Fruit fly (Drosophila melanogaster) whole organism, embryonic: Measurements from ENCODE around the gene FASN2.
A peak's percentile ranks its signal among the peaks of the same experiment; 100 is the strongest.

Source experiments
- Bteb2 ChIP-seq: fragments of 200-800 bp; sonication (Bioruptor generic); optimal IDR thresholded peaks from 2 replicates; lab custom pipeline; 2016; ENCODE audit warnings: missing biosample characterization, missing genetic modification characterization
- CG12071 ChIP-seq: fragments of 200-800 bp; sonication (Bioruptor generic); optimal IDR thresholded peaks from 3 replicates; lab custom pipeline; 2018; ENCODE audit warnings: missing biosample characterization, mild to moderate bottlenecking, missing genetic modification characterization
- CG12104 ChIP-seq: fragments of 200-800 bp; sonication (Bioruptor generic); optimal IDR thresholded peaks from 3 replicates; lab custom pipeline; 2016; ENCODE audit warnings: missing biosample characterization, missing genetic modification characterization
- CG1233 ChIP-seq: fragments of 200-800 bp; sonication (Bioruptor generic); optimal IDR thresholded peaks from 4 replicates; lab custom pipeline; 2018; ENCODE audit warnings: missing biosample characterization, mild to moderate bottlenecking, missing genetic modification characterization
- CG12659 ChIP-seq: fragments of 200-800 bp; sonication (Bioruptor generic); optimal IDR thresholded peaks from 3 replicates; lab custom pipeline; 2017; ENCODE audit warnings: mild to moderate bottlenecking, missing biosample characterization, missing genetic modification reagents, missing genetic modification characterization
- CG13624 ChIP-seq: fragments of 200-800 bp; sonication (Bioruptor generic); optimal IDR thresholded peaks from 2 replicates; lab custom pipeline; 2016; ENCODE audit warnings: missing biosample characterization, missing genetic modification characterization
- CG14667 ChIP-seq: fragments of 200-800 bp; sonication (Bioruptor generic); IDR thresholded peaks from 2 replicates; pipeline ENCODE4 v1.3.6; 2022; ENCODE audit warnings: missing biosample characterization, missing genetic modification characterization
- CG14860 ChIP-seq: fragments of 200-800 bp; sonication (Bioruptor generic); IDR thresholded peaks from 3 replicates; pipeline ENCODE4 v1.3.6; 2022; ENCODE audit warnings: missing biosample characterization, missing genetic modification characterization; ENCODE audit not compliant: partially characterized antibody
- CG16863 ChIP-seq: fragments of 200-800 bp; sonication (Bioruptor generic); optimal IDR thresholded peaks from 3 replicates; lab custom pipeline; 2016; ENCODE audit warnings: missing biosample characterization, missing genetic modification characterization
- CG2875 ChIP-seq: fragments of 200-800 bp; sonication (Bioruptor generic); optimal IDR thresholded peaks from 2 replicates; lab custom pipeline; 2017; ENCODE audit warnings: missing biosample characterization, mild to moderate bottlenecking, missing genetic modification characterization, missing genetic modification reagents
- CG30431 ChIP-seq: fragments of 200-800 bp; sonication (Bioruptor generic); optimal IDR thresholded peaks from 2 replicates; lab custom pipeline; 2017; ENCODE audit warnings: missing biosample characterization, missing genetic modification characterization
- CG3065 ChIP-seq: fragments of 200-800 bp; sonication (Bioruptor generic); optimal IDR thresholded peaks from 2 replicates; lab custom pipeline; 2016; ENCODE audit warnings: missing biosample characterization, missing genetic modification characterization
- CG5180 ChIP-seq: fragments of 200-800 bp; sonication (Bioruptor generic); optimal IDR thresholded peaks from 3 replicates; lab custom pipeline; 2017; ENCODE audit warnings: missing biosample characterization, missing genetic modification characterization, mild to moderate bottlenecking, moderate library complexity, missing genetic modification reagents
- CG6791 ChIP-seq: fragments of 200-800 bp; sonication (Bioruptor generic); IDR thresholded peaks from 3 replicates; pipeline ENCODE4 v1.3.6; 2022; ENCODE audit warnings: missing biosample characterization, missing genetic modification characterization; ENCODE audit not compliant: partially characterized antibody
- CG6854 ChIP-seq: fragments of 200-800 bp; sonication (Bioruptor generic); optimal IDR thresholded peaks from 3 replicates; lab custom pipeline; 2017; ENCODE audit warnings: missing biosample characterization, mild to moderate bottlenecking, missing genetic modification characterization
- CG7963 ChIP-seq: fragments of 200-800 bp; sonication (Bioruptor generic); IDR thresholded peaks from 3 replicates; pipeline ENCODE4 v1.3.6; 2022; ENCODE audit warnings: missing biosample characterization, missing genetic modification characterization; ENCODE audit not compliant: partially characterized antibody
- CG8281 ChIP-seq: fragments of 200-800 bp; sonication (Bioruptor generic); optimal IDR thresholded peaks from 2 replicates; lab custom pipeline; 2018; ENCODE audit warnings: missing biosample characterization, mild to moderate bottlenecking, missing genetic modification characterization, moderate library complexity
- Dbx ChIP-seq: fragments of 200-800 bp; sonication (Bioruptor generic); IDR thresholded peaks from 3 replicates; pipeline ENCODE4 v1.3.6; 2022; ENCODE audit warnings: missing biosample characterization, missing genetic modification characterization
- Doc2 ChIP-seq: fragments of 200-800 bp; sonication (Bioruptor generic); IDR thresholded peaks from 2 replicates; pipeline ENCODE4 v1.3.6; 2022; ENCODE audit warnings: missing biosample characterization, missing genetic modification characterization
- Hey ChIP-seq: fragments of 200-800 bp; sonication (Bioruptor generic); optimal IDR thresholded peaks from 3 replicates; lab custom pipeline; 2018; ENCODE audit warnings: missing biosample characterization, mild to moderate bottlenecking, missing genetic modification characterization
- Hr51 ChIP-seq, 2 experiments: fragments of 200-800 bp; sonication (Bioruptor generic); optimal IDR thresholded peaks; 2 replicates in 1 of 2; 3 replicates in 1 of 2; lab custom pipeline; 2016 to 2018; ENCODE audit warnings: missing biosample characterization in 2 of 2, missing genetic modification characterization in 2 of 2, mild to moderate bottlenecking in 1 of 2, moderate library complexity in 1 of 2
- Max ChIP-seq: fragments of 200-800 bp; sonication (Bioruptor generic); optimal IDR thresholded peaks from 2 replicates; lab custom pipeline; 2016; ENCODE audit warnings: missing biosample characterization, mild to moderate bottlenecking, missing genetic modification characterization
- Myb ChIP-seq: fragments of 200-800 bp; sonication (Bioruptor generic); optimal IDR thresholded peaks from 2 replicates; lab custom pipeline; 2016; ENCODE audit warnings: missing biosample characterization, missing genetic modification characterization
- NC2α ChIP-seq: fragments of 200-800 bp; sonication (Bioruptor generic); optimal IDR thresholded peaks from 2 replicates; lab custom pipeline; 2016; ENCODE audit warnings: missing biosample characterization, missing genetic modification characterization
- NK7.1 ChIP-seq: fragments of 200-800 bp; sonication (Bioruptor generic); optimal IDR thresholded peaks from 3 replicates; lab custom pipeline; 2016; ENCODE audit warnings: missing biosample characterization, missing genetic modification characterization
- Rx ChIP-seq: fragments of 200-800 bp; sonication (Bioruptor generic); IDR thresholded peaks from 2 replicates; pipeline ENCODE4 v1.3.6; 2022; ENCODE audit warnings: missing biosample characterization, missing genetic modification characterization
- Sry-β ChIP-seq: fragments of 200-800 bp; sonication (Bioruptor generic); optimal IDR thresholded peaks from 2 replicates; lab custom pipeline; 2018; ENCODE audit warnings: missing biosample characterization, mild to moderate bottlenecking, missing genetic modification characterization, moderate library complexity
- TFAM ChIP-seq: fragments of 200-800 bp; sonication (Bioruptor generic); optimal IDR thresholded peaks from 2 replicates; lab custom pipeline; 2017; ENCODE audit warnings: missing biosample characterization, missing genetic modification characterization, inconsistent platforms
- Trl ChIP-seq, 3 experiments: fragments of >200 bp in 2 of 3; fragments of 200-800 bp in 1 of 3; sonication (Bioruptor generic) in 1 of 3; optimal IDR thresholded peaks; 2 replicates in 1 of 3; 3 replicates in 2 of 3; lab custom pipeline; 2016 to 2017; ENCODE audit warnings: missing biosample characterization in 1 of 3, missing genetic modification characterization in 1 of 3
- Vsx1 ChIP-seq: fragments of 200-800 bp; sonication (Bioruptor generic); optimal IDR thresholded peaks from 2 replicates; lab custom pipeline; 2017; ENCODE audit warnings: missing biosample characterization, mild to moderate bottlenecking, missing genetic modification characterization, missing genetic modification reagents
- dan ChIP-seq: fragments of 200-800 bp; sonication (Bioruptor generic); IDR thresholded peaks from 2 replicates; pipeline ENCODE4 v1.3.6; 2022; ENCODE audit warnings: missing biosample characterization, missing genetic modification characterization
- danr ChIP-seq: fragments of 200-800 bp; sonication (Bioruptor generic); IDR thresholded peaks from 2 replicates; pipeline ENCODE4 v1.3.6; 2022; ENCODE audit warnings: missing biosample characterization, missing genetic modification characterization
- ewg ChIP-seq: fragments of 200-800 bp; sonication (Bioruptor generic); optimal IDR thresholded peaks from 3 replicates; lab custom pipeline; 2017; ENCODE audit warnings: mild to moderate bottlenecking, missing biosample characterization, missing genetic modification reagents, missing genetic modification characterization
- gce ChIP-seq: fragments of 200-800 bp; sonication (Bioruptor generic); IDR thresholded peaks from 3 replicates; pipeline ENCODE4 v1.3.6; 2022; ENCODE audit warnings: missing biosample characterization, missing genetic modification characterization
- gcm ChIP-seq: fragments of 200-800 bp; sonication (Bioruptor generic); optimal IDR thresholded peaks from 2 replicates; lab custom pipeline; 2019; ENCODE audit warnings: missing biosample characterization, mild to moderate bottlenecking, missing genetic modification characterization, moderate library complexity
- jing ChIP-seq: fragments of 200-800 bp; sonication (Bioruptor generic); optimal IDR thresholded peaks from 2 replicates; lab custom pipeline; 2018; ENCODE audit warnings: missing biosample characterization, mild to moderate bottlenecking, missing genetic modification characterization
- kah ChIP-seq: fragments of 200-800 bp; sonication (Bioruptor generic); optimal IDR thresholded peaks from 2 replicates; lab custom pipeline; 2018; ENCODE audit warnings: missing biosample characterization, mild to moderate bottlenecking, missing genetic modification characterization
- ken ChIP-seq: fragments of 200-800 bp; sonication (Bioruptor generic); IDR thresholded peaks from 3 replicates; pipeline ENCODE4 v1.3.6; 2022; ENCODE audit warnings: missing biosample characterization, missing genetic modification characterization
- lbe ChIP-seq: fragments of 200-800 bp; sonication (Bioruptor generic); optimal IDR thresholded peaks from 2 replicates; lab custom pipeline; 2016; ENCODE audit warnings: missing biosample characterization, mild to moderate bottlenecking, missing genetic modification characterization
- lov ChIP-seq, 2 experiments: fragments of 200-800 bp in 1 of 2; fragments of >200 bp in 1 of 2; sonication (Bioruptor generic) in 1 of 2; IDR thresholded peaks in 1 of 2; optimal IDR thresholded peaks in 1 of 2; 2 replicates in 1 of 2; 3 replicates in 1 of 2; pipeline versions ENCODE4 v1.3.6 to Lab custom; 2017 to 2022; ENCODE audit warnings: missing biosample characterization in 1 of 2, missing genetic modification characterization in 1 of 2
- psq ChIP-seq: fragments of 200-800 bp; sonication (Bioruptor generic); optimal IDR thresholded peaks from 2 replicates; lab custom pipeline; 2017; ENCODE audit warnings: missing biosample characterization, missing genetic modification characterization
- seq ChIP-seq: fragments of 200-800 bp; sonication (Bioruptor generic); IDR thresholded peaks from 2 replicates; pipeline ENCODE4 v1.3.6; 2022; ENCODE audit warnings: missing biosample characterization, missing genetic modification characterization
- shn ChIP-seq: fragments of 200-800 bp; sonication (Bioruptor generic); optimal IDR thresholded peaks from 3 replicates; lab custom pipeline; 2016; ENCODE audit warnings: missing biosample characterization, missing genetic modification characterization
- sisA ChIP-seq: fragments of 200-800 bp; sonication (Bioruptor generic); IDR thresholded peaks from 2 replicates; pipeline ENCODE4 v1.3.6; 2022; ENCODE audit warnings: missing biosample characterization, missing genetic modification characterization
- sna ChIP-seq: fragments of 200-800 bp; sonication (Bioruptor generic); IDR thresholded peaks from 2 replicates; pipeline ENCODE4 v1.3.6; 2022; ENCODE audit warnings: missing biosample characterization, missing genetic modification characterization; ENCODE audit not compliant: partially characterized antibody
- tin ChIP-seq: fragments of 200-800 bp; sonication (Bioruptor generic); optimal IDR thresholded peaks from 3 replicates; lab custom pipeline; 2016; ENCODE audit warnings: missing biosample characterization, missing genetic modification characterization
- unc-4 ChIP-seq: fragments of 200-800 bp; sonication (Bioruptor generic); IDR thresholded peaks from 2 replicates; pipeline ENCODE4 v1.3.6; 2022; ENCODE audit warnings: missing biosample characterization, missing genetic modification characterization; ENCODE audit not compliant: partially characterized antibody
- usp ChIP-seq: fragments of >200 bp; optimal IDR thresholded peaks from 2 replicates; lab custom pipeline; 2017; ENCODE audit warnings: missing biosample characterization, missing genetic modification characterization
- vfl ChIP-seq: fragments of 200-800 bp; sonication (Bioruptor generic); optimal IDR thresholded peaks from 2 replicates; lab custom pipeline; 2016; ENCODE audit warnings: missing biosample characterization, missing genetic modification characterization
- vnd ChIP-seq: fragments of 200-800 bp; sonication (Bioruptor generic); IDR thresholded peaks from 3 replicates; pipeline ENCODE4 v1.3.6; 2022; ENCODE audit warnings: missing biosample characterization, missing genetic modification characterization; ENCODE audit not compliant: partially characterized antibody

FASN2 gene

DNA sequence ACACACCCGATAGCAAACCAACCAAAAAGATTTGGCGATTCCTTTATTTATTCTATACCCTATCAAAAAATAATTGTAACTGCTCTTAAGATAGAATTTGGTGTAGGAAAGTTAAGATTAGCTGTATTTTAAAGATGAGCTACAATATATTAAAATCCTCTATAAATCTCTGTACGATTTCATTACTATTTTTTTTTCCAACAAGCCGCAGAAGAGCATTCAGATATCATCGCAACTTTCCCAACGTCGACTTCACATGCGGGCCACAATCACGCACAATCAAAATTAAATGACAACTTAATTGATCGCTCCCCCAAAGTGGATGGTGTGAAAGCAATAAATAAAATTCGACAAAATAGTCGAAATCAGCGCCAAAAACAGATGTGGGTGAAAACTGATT, 48.8 kb downstream of the FASN2 start (continued):
- no peak for TF ChIP-seq CG1233 (GFP tag; lab: Kevin White, UChicago)
- TF ChIP-seq CG3065 (GFP tag; lab: Kevin White, UChicago) = no peak
- TF ChIP-seq seq (GFP tag; lab: Robert Waterston, UW) = no peak
- no peak for TF ChIP-seq Max
- TF ChIP-seq CG7963 (GFP tag; lab: Robert Waterston, UW) = no peak
- TF ChIP-seq gce (GFP tag; lab: Robert Waterston, UW) = no peak
- TF ChIP-seq CG6854 = peak; percentile 24
- no peak for TF ChIP-seq CG8281 (tag; lab: Kevin White, UChicago)
- TF ChIP-seq CG14860 (GFP tag; lab: Robert Waterston, UW) = no peak
- no peak for TF ChIP-seq Vsx1 (GFP tag; lab: Kevin White, UChicago)
- no peak for TF ChIP-seq CG30431 (GFP tag; lab: Kevin White, UChicago)
- no peak for TF ChIP-seq psq (GFP tag; lab: Kevin White, UChicago)
- no peak for TF ChIP-seq CG12659 (GFP tag; lab: Kevin White, UChicago)
- no peak for TF ChIP-seq danr
- no peak for TF ChIP-seq CG16863
- TF ChIP-seq sisA = peak; percentile 60
- no peak for TF ChIP-seq lbe (GFP tag; lab: Kevin White, UChicago)
- TF ChIP-seq vnd (GFP tag; lab: Robert Waterston, UW) = no peak
- TF ChIP-seq jing = no peak
- no peak for TF ChIP-seq CG12104 (GFP tag; lab: Kevin White, UChicago)
- no peak for TF ChIP-seq CG6791 (GFP tag; lab: Robert Waterston, UW)
- peak; percentile 3 for TF ChIP-seq Myb (GFP tag; lab: Kevin White, UChicago)
- TF ChIP-seq Sry-β = no peak
- TF ChIP-seq sna (GFP tag; lab: Robert Waterston, UW) = no peak
- no peak for TF ChIP-seq Doc2 (GFP tag; lab: Robert Waterston, UW)
- TF ChIP-seq CG5180 (GFP tag; lab: Kevin White, UChicago) = no peak
- TF ChIP-seq usp (GFP tag; lab: Kevin White, UChicago) = no peak
- TF ChIP-seq NK7.1 (GFP tag; lab: Kevin White, UChicago) = no peak
- no peak for TF ChIP-seq CG12071 (GFP tag; lab: Kevin White, UChicago)
- peak; percentile 58; the same call in 2 of the 3 replicates for TF ChIP-seq ken
- TF ChIP-seq tin (GFP tag; lab: Kevin White, UChicago) = peak; percentile 10
- 0 out of 2 replicates have a peak, but pooled peaks have one; percentile 4 for TF ChIP-seq Rx (GFP tag; lab: Robert Waterston, UW)
- TF ChIP-seq shn = no peak
- 0 out of 3 replicates have a peak, but pooled peaks have one; percentile 10 for TF ChIP-seq Dbx (GFP tag; lab: Robert Waterston, UW)
- no peak for TF ChIP-seq NC2α (GFP tag; lab: Kevin White, UChicago)
- TF ChIP-seq Hey (tag; lab: Kevin White, UChicago) = no peak
- TF ChIP-seq lov (optimal IDR thresholded peaks at IDR 0.05; lab: Kevin White, UChicago) = no peak
- TF ChIP-seq lov (GFP tag; IDR thresholded peaks at IDR 0.05; lab: Robert Waterston, UW) = no peak
- no peak for TF ChIP-seq CG2875 (GFP tag; lab: Kevin White, UChicago)
- TF ChIP-seq gcm = peak; percentile 79
- TF ChIP-seq TFAM (GFP tag; lab: Kevin White, UChicago) = no peak
- no peak for TF ChIP-seq unc-4 (GFP tag; lab: Robert Waterston, UW)
- TF ChIP-seq Trl (optimal IDR thresholded peaks at IDR 0.05; lab: Kevin White, UChicago) = no peak
- TF ChIP-seq Trl (GFP tag; optimal IDR thresholded peaks at IDR 0.05; lab: Kevin White, UChicago) = no peak
- TF ChIP-seq dan (GFP tag; lab: Robert Waterston, UW) = no peak
- TF ChIP-seq Hr51 (GFP tag; optimal IDR thresholded peaks at IDR 0.05; lab: Kevin White, UChicago) = peak in 1 of 2 experiments; percentile 66
- no peak for TF ChIP-seq Bteb2
- no peak for TF ChIP-seq kah (GFP tag; lab: Kevin White, UChicago)
- TF ChIP-seq CG13624 = peak; percentile 5
- TF ChIP-seq vfl (GFP tag; lab: Kevin White, UChicago) = no peak
- TF ChIP-seq CG14667 (GFP tag; lab: Robert Waterston, UW) = no peak
- TF ChIP-seq ewg (GFP tag; lab: Kevin White, UChicago) = no peak
